Fruit fly (Drosophila melanogaster): ENCODE data around the gene Kap-alpha1.
A peak's percentile ranks its signal among the peaks of the same experiment; 100 is the strongest.

Kap-alpha1 gene

dm6 chr3L:19794203-19794802 is 12.7 kb upstream of the Kap-alpha1 start (continued):
- TF ChIP-seq pnt (GFP tag; optimal IDR thresholded peaks at IDR 0.05) (peak; percentile 46), fd64A (GFP tag; optimal IDR thresholded peaks at IDR 0.05) (peak; percentile 55), CG30403 (GFP tag; optimal IDR thresholded peaks at IDR 0.05) (peak; percentile 88), Optix (GFP tag; IDR thresholded peaks at IDR 0.05) (peak; percentile 59; the same call in 2 of the 3 replicates), Doc3 (GFP tag; IDR thresholded peaks at IDR 0.05; ENCODE audit: partially characterized antibody) (no peak), Opbp (GFP tag; IDR thresholded peaks at IDR 0.05; ENCODE audit: partially characterized antibody) (no peak), corto (GFP tag; optimal IDR thresholded peaks at IDR 0.05) (peak; percentile 77), CG31365 (tag; optimal IDR thresholded peaks at IDR 0.05) (no peak), Neu2 (GFP tag; optimal IDR thresholded peaks at IDR 0.05; ENCODE audit: borderline replicate concordance) (peak; percentile 33), Med (GFP tag) (peak; percentile 96), Usf (GFP tag; optimal IDR thresholded peaks at IDR 0.05) (peak; percentile 75), CG18619 (GFP tag; optimal IDR thresholded peaks at IDR 0.05) (peak; percentile 90), ap (GFP tag; IDR thresholded peaks at IDR 0.05) (0 out of 2 replicates have a peak, but pooled peaks have one; percentile 28), CG6813 (GFP tag; optimal IDR thresholded peaks at IDR 0.05) (peak; percentile 82), otp (GFP tag; IDR thresholded peaks at IDR 0.05) (peak; percentile 56; the same call in 1 of the 3 replicates), phol (tag; optimal IDR thresholded peaks at IDR 0.05) (peak; percentile 83), sima (GFP tag; optimal IDR thresholded peaks at IDR 0.05) (no peak), CG7372 (GFP tag; IDR thresholded peaks at IDR 0.05) (peak; percentile 58), CG11504 (tag; optimal IDR thresholded peaks at IDR 0.05) (peak; percentile 90), Dp (GFP tag; optimal IDR thresholded peaks at IDR 0.05) (no peak), toy (GFP tag; IDR thresholded peaks at IDR 0.05) (0 out of 2 replicates have a peak, but pooled peaks have one; percentile 54), tin (GFP tag; optimal IDR thresholded peaks at IDR 0.05) (peak; percentile 84), Lpt (GFP tag; optimal IDR thresholded peaks at IDR 0.05) (no peak), CG7745 (tag; optimal IDR thresholded peaks at IDR 0.05) (no peak), zf30C (GFP tag; optimal IDR thresholded peaks at IDR 0.05) (no peak), CG17385 (GFP tag; optimal IDR thresholded peaks at IDR 0.05) (peak; percentile 87), CG5953 (GFP tag; IDR thresholded peaks at IDR 0.05) (0 out of 2 replicates have a peak, but pooled peaks have one; percentile 26), CG3163 (GFP tag; optimal IDR thresholded peaks at IDR 0.05) (no peak), inv (GFP tag; IDR thresholded peaks at IDR 0.05; ENCODE audit: partially characterized antibody) (peak; percentile 42), HHEX (GFP tag; optimal IDR thresholded peaks at IDR 0.05) (peak; percentile 86), tup (GFP tag; optimal IDR thresholded peaks at IDR 0.05) (peak; percentile 54), Bdp1 (GFP tag; optimal IDR thresholded peaks at IDR 0.05) (peak; percentile 59), BtbVII (GFP tag; optimal IDR thresholded peaks at IDR 0.05) (peak; percentile 93), CG8359 (GFP tag; optimal IDR thresholded peaks at IDR 0.05; ENCODE audit: borderline replicate concordance) (peak; percentile 36), CG16863 (GFP tag; optimal IDR thresholded peaks at IDR 0.05) (peak; percentile 79), CG14014 (GFP tag; IDR thresholded peaks at IDR 0.05) (peak; percentile 73), CG6791 (GFP tag; IDR thresholded peaks at IDR 0.05; ENCODE audit: partially characterized antibody) (no peak; the same call in 2 of the 3 replicates), CG10147 (GFP tag; optimal IDR thresholded peaks at IDR 0.05) (peak; percentile 87), CG12391 (tag; optimal IDR thresholded peaks at IDR 0.05) (peak; percentile 88), ab (GFP tag; optimal IDR thresholded peaks at IDR 0.05) (peak; percentile 64), ind (GFP tag; optimal IDR thresholded peaks at IDR 0.05) (peak; percentile 81), grau (tag; optimal IDR thresholded peaks at IDR 0.05) (peak; percentile 91), tio (GFP tag; optimal IDR thresholded peaks at IDR 0.05) (peak; percentile 82), CG3065 (GFP tag; optimal IDR thresholded peaks at IDR 0.05) (peak; percentile 51), repo (GFP tag; optimal IDR thresholded peaks at IDR 0.05) (peak; percentile 69), Dbx (GFP tag; IDR thresholded peaks at IDR 0.05) (peak; percentile 78), onecut (GFP tag; IDR thresholded peaks at IDR 0.05) (peak; percentile 76), Hand (GFP tag; optimal IDR thresholded peaks at IDR 0.05) (peak; percentile 91), CG7786 (GFP tag; optimal IDR thresholded peaks at IDR 0.05) (peak; percentile 81)

Measured in whole organism, embryonic.